Worm (Caenorhabditis elegans) whole organism, young adult: Measurements from ENCODE around the gene ensh-1.

Experiments
- F49E8.2 ChIP-seq: sonication (generic microtip); optimal IDR thresholded peaks from 3 replicates; lab custom pipeline; 2017; ENCODE audit warnings: missing genetic modification characterization, mild to moderate bottlenecking, missing compliant biosample characterization, antibody characterized with exemption, moderate library complexity; ENCODE audit not compliant: insufficient read depth
- T07F8.4 ChIP-seq: sonication (generic microtip); optimal IDR thresholded peaks from 2 replicates; lab custom pipeline; 2016; ENCODE audit warnings: mild to moderate bottlenecking, missing genetic modification characterization, moderate library complexity, missing compliant biosample characterization
- attf-3 ChIP-seq: fragments of 200-800 bp; sonication (Bioruptor generic); conservative IDR thresholded peaks from 2 replicates; pipeline ENCODE4 v1.3.6; 2022; ENCODE audit warnings: missing genetic modification reagents, missing genetic modification characterization, missing compliant biosample characterization
- lin-35 ChIP-seq, 3 experiments: fragments of 150-350 bp in 2 of 3; sonication (generic microtip) in 1 of 3; optimal IDR thresholded peaks; 2 replicates each; lab custom pipeline; 2014 to 2018; ENCODE audit warnings: missing biosample characterization in 3 of 3, missing genetic modification characterization in 3 of 3, missing genetic modification reagents in 3 of 3
- madf-10 ChIP-seq: sonication (generic microtip); optimal IDR thresholded peaks from 2 replicates; lab custom pipeline; 2016; ENCODE audit warnings: mild to moderate bottlenecking, missing genetic modification characterization, missing compliant biosample characterization
- madf-6 ChIP-seq: fragments of 200-800 bp; sonication (Bioruptor generic); IDR thresholded peaks from 2 replicates; pipeline ENCODE4 v1.3.6; 2022; ENCODE audit warnings: missing genetic modification reagents, missing genetic modification characterization, missing compliant biosample characterization
- pbrm-1 ChIP-seq: fragments of 200-800 bp; sonication (Bioruptor generic); IDR thresholded peaks from 2 replicates; pipeline ENCODE4 v1.3.6; 2022; ENCODE audit warnings: missing genetic modification reagents, missing genetic modification characterization, missing compliant biosample characterization
- snpc-3.4 ChIP-seq: sonication (generic microtip); optimal IDR thresholded peaks from 2 replicates; lab custom pipeline; 2017; ENCODE audit warnings: missing genetic modification characterization, mild to moderate bottlenecking, missing compliant biosample characterization, antibody characterized with exemption, moderate library complexity, missing genotype, missing genetic modification reagents
- tbp1 ChIP-seq: fragments of 200-800 bp; sonication (Bioruptor generic); optimal IDR thresholded peaks from 2 replicates; lab custom pipeline; 2018; ENCODE audit warnings: mild to moderate bottlenecking, missing genetic modification characterization, missing compliant biosample characterization
- tlf-1 ChIP-seq: fragments of 200-800 bp; sonication (Bioruptor generic); optimal IDR thresholded peaks from 2 replicates; lab custom pipeline; 2018; ENCODE audit warnings: mild to moderate bottlenecking, missing genetic modification characterization, missing compliant biosample characterization

ce11 chrX:8950507-8951028 is 45.4 kb downstream of the ensh-1 start, which contains the start of gene trk-1:
- TF ChIP-seq F49E8.2 (tag; lab: Kevin White, UChicago) (no peak), madf-6 (GFP tag; lab: Robert Waterston, UW) (no peak), tbp1 (GFP tag; lab: Kevin White, UChicago) (no peak), lin-35 (GFP tag; optimal IDR thresholded peaks at IDR 0.05; lab: Kevin White, UChicago) (no peak), snpc-3.4 (no peak), tlf-1 (GFP tag; lab: Kevin White, UChicago) (no peak), pbrm-1 (no peak), T07F8.4 (tag; lab: Kevin White, UChicago) (no peak), attf-3 (GFP tag; lab: Robert Waterston, UW) (no peak), madf-10 (tag; lab: Kevin White, UChicago) (no peak)
